Worm (Caenorhabditis elegans) whole organism, L3 larva: ENCODE results near the gene col-155.

Source experiments
- R02D3.7 ChIP-seq: fragments of 150-350 bp; optimal IDR thresholded peaks from 2 replicates; lab custom pipeline; 2014; ENCODE audit warnings: missing biosample characterization, missing genetic modification characterization
- ZK546.5 ChIP-seq: sonication (generic microtip); optimal IDR thresholded peaks from 2 replicates; lab custom pipeline; 2017; ENCODE audit warnings: missing biosample characterization, missing genetic modification characterization
- aly-2 ChIP-seq: fragments of 150-350 bp; optimal IDR thresholded peaks from 2 replicates; lab custom pipeline; 2014; ENCODE audit warnings: missing biosample characterization, missing genetic modification characterization
- ama-1 ChIP-seq: fragments of 150-350 bp; optimal IDR thresholded peaks from 2 replicates; lab custom pipeline; 2018
- ceh-16 ChIP-seq: sonication (generic microtip); optimal IDR thresholded peaks from 2 replicates; lab custom pipeline; 2017; ENCODE audit warnings: missing biosample characterization, missing genetic modification characterization
- ceh-28 ChIP-seq: fragments of 150-350 bp; optimal IDR thresholded peaks from 2 replicates; lab custom pipeline; 2014; ENCODE audit warnings: missing biosample characterization, missing genetic modification reagents, missing genetic modification characterization
- ceh-82 ChIP-seq: fragments of 150-350 bp; optimal IDR thresholded peaks from 2 replicates; lab custom pipeline; 2014; ENCODE audit warnings: missing biosample characterization, missing genetic modification characterization
- egl-27 ChIP-seq: sonication (generic microtip); optimal IDR thresholded peaks from 4 replicates; lab custom pipeline; 2017; ENCODE audit warnings: missing biosample characterization, missing genetic modification reagents, missing genetic modification characterization
- egl-5 ChIP-seq: fragments of 150-350 bp; optimal IDR thresholded peaks from 2 replicates; lab custom pipeline; 2017; ENCODE audit warnings: missing biosample characterization, missing genetic modification reagents, missing genetic modification characterization, inconsistent platforms
- elt-2 ChIP-seq: sonication (generic microtip); optimal IDR thresholded peaks from 2 replicates; lab custom pipeline; 2016; ENCODE audit warnings: missing genetic modification reagents, mild to moderate bottlenecking, missing genetic modification characterization, missing compliant biosample characterization
- elt-3 ChIP-seq, 3 experiments: fragments of 150-350 bp in 1 of 3; sonication (generic microtip) in 2 of 3; optimal IDR thresholded peaks; 2 replicates in 2 of 3; 4 replicates in 1 of 3; lab custom pipeline; 2014 to 2017; ENCODE audit warnings: missing biosample characterization in 3 of 3, missing genetic modification characterization in 3 of 3
- eor-1 ChIP-seq, 2 experiments: fragments of 150-350 bp; optimal IDR thresholded peaks; 2 replicates each; lab custom pipeline; 2014 to 2018; ENCODE audit warnings: missing biosample characterization in 2 of 2, missing genetic modification characterization in 2 of 2
- fkh-10 ChIP-seq: sonication (generic microtip); optimal IDR thresholded peaks from 2 replicates; lab custom pipeline; 2017; ENCODE audit warnings: missing biosample characterization, missing genetic modification reagents, missing genetic modification characterization
- fkh-2 ChIP-seq: fragments of 150-350 bp; optimal IDR thresholded peaks from 2 replicates; lab custom pipeline; 2014; ENCODE audit warnings: missing biosample characterization, missing genetic modification reagents, missing genetic modification characterization
- fos-1 ChIP-seq: fragments of 150-350 bp; optimal IDR thresholded peaks from 2 replicates; lab custom pipeline; 2014; ENCODE audit warnings: missing biosample characterization, missing genetic modification characterization
- hmg-11 ChIP-seq: sonication (generic microtip); optimal IDR thresholded peaks from 2 replicates; lab custom pipeline; 2016; ENCODE audit warnings: missing genetic modification characterization, missing compliant biosample characterization
- jun-1 ChIP-seq: fragments of 150-350 bp; optimal IDR thresholded peaks from 2 replicates; lab custom pipeline; 2014; ENCODE audit warnings: missing biosample characterization, missing genetic modification reagents, missing genetic modification characterization
- lin-15B ChIP-seq: fragments of 150-350 bp; optimal IDR thresholded peaks from 2 replicates; lab custom pipeline; 2014; ENCODE audit warnings: missing biosample characterization, missing genetic modification characterization
- lin-39 ChIP-seq: fragments of 150-350 bp; optimal IDR thresholded peaks from 2 replicates; lab custom pipeline; 2018; ENCODE audit warnings: missing biosample characterization, missing genetic modification reagents, missing genetic modification characterization
- lsy-12 ChIP-seq: sonication (generic microtip); optimal IDR thresholded peaks from 2 replicates; lab custom pipeline; 2016; ENCODE audit warnings: mild to moderate bottlenecking, missing genetic modification characterization, missing compliant biosample characterization
- mdl-1 ChIP-seq: fragments of 150-350 bp; optimal IDR thresholded peaks from 2 replicates; lab custom pipeline; 2014; ENCODE audit warnings: missing biosample characterization, missing genetic modification characterization
- mml-1 ChIP-seq: fragments of 150-350 bp; sonication (generic microtip); optimal IDR thresholded peaks from 3 replicates; lab custom pipeline; 2014; ENCODE audit warnings: missing biosample characterization, missing genetic modification characterization
- nhr-12 ChIP-seq: fragments of 150-350 bp; optimal IDR thresholded peaks from 2 replicates; lab custom pipeline; 2014; ENCODE audit warnings: missing biosample characterization, missing genetic modification characterization
- nhr-23 ChIP-seq: fragments of 150-350 bp; optimal IDR thresholded peaks from 2 replicates; lab custom pipeline; 2014; ENCODE audit warnings: missing biosample characterization, missing genetic modification reagents, missing genetic modification characterization
- nhr-237 ChIP-seq: fragments of 150-350 bp; optimal IDR thresholded peaks from 2 replicates; lab custom pipeline; 2014; ENCODE audit warnings: missing biosample characterization, missing genetic modification characterization
- nhr-25 ChIP-seq: sonication (generic microtip); optimal IDR thresholded peaks from 2 replicates; lab custom pipeline; 2017; ENCODE audit warnings: missing biosample characterization, missing genetic modification characterization
- nhr-28 ChIP-seq: fragments of 150-350 bp; optimal IDR thresholded peaks from 2 replicates; lab custom pipeline; 2014; ENCODE audit warnings: missing biosample characterization, missing genetic modification characterization
- nhr-43 ChIP-seq: sonication (generic microtip); optimal IDR thresholded peaks from 2 replicates; lab custom pipeline; 2016; ENCODE audit warnings: mild to moderate bottlenecking, missing genetic modification characterization, missing compliant biosample characterization; ENCODE audit not compliant: poor library complexity, severe bottlenecking
- nhr-67 ChIP-seq: fragments of 150-350 bp; optimal IDR thresholded peaks from 2 replicates; lab custom pipeline; 2014; ENCODE audit warnings: missing biosample characterization, missing genetic modification characterization
- nhr-76 ChIP-seq: fragments of 150-350 bp; sonication (generic microtip); optimal IDR thresholded peaks from 5 replicates; lab custom pipeline; 2014; ENCODE audit warnings: missing biosample characterization, missing genetic modification characterization
- nhr-77 ChIP-seq: fragments of 150-350 bp; optimal IDR thresholded peaks from 2 replicates; lab custom pipeline; 2014; ENCODE audit warnings: missing biosample characterization, missing genetic modification characterization
- pha-4 ChIP-seq: fragments of 150-350 bp; optimal IDR thresholded peaks from 2 replicates; lab custom pipeline; 2014; ENCODE audit warnings: missing biosample characterization, missing genetic modification reagents, missing genetic modification characterization
- pqm-1 ChIP-seq: fragments of 150-350 bp; optimal IDR thresholded peaks from 2 replicates; lab custom pipeline; 2017; ENCODE audit warnings: missing biosample characterization, missing genetic modification characterization, inconsistent platforms
- skn-1 ChIP-seq: fragments of 150-350 bp; optimal IDR thresholded peaks from 2 replicates; lab custom pipeline; 2014; ENCODE audit warnings: missing biosample characterization, missing genetic modification characterization
- tbx-2 ChIP-seq: sonication (generic microtip); optimal IDR thresholded peaks from 2 replicates; lab custom pipeline; 2016; ENCODE audit warnings: mild to moderate bottlenecking, missing genetic modification characterization, missing compliant biosample characterization
- unc-39 ChIP-seq: sonication (generic microtip); optimal IDR thresholded peaks from 4 replicates; lab custom pipeline; 2017; ENCODE audit warnings: missing biosample characterization, missing genetic modification characterization
- unc-62 ChIP-seq: fragments of 150-350 bp; sonication (generic microtip); optimal IDR thresholded peaks from 4 replicates; lab custom pipeline; 2014; ENCODE audit warnings: missing biosample characterization, missing genetic modification reagents, missing genetic modification characterization
- zag-1 ChIP-seq: fragments of 150-350 bp; optimal IDR thresholded peaks from 2 replicates; lab custom pipeline; 2014; ENCODE audit warnings: missing biosample characterization, missing genetic modification characterization
- ztf-11 ChIP-seq: fragments of 150-350 bp; optimal IDR thresholded peaks from 2 replicates; lab custom pipeline; 2014; ENCODE audit warnings: missing biosample characterization, missing genetic modification characterization

The col-155 gene

ce11 chrV:11390394-11390793 lies 718 bp upstream of the col-155 start, which contains the start of the genes K03B8.11 and K03B8.14:
Gene K03B8.11, minus strand, starts transcription at chrV:11390494.
Gene K03B8.14, plus strand, starts transcription at chrV:11390503.
- no peak for TF ChIP-seq ztf-11 (tag; lab: Kevin White, UChicago)
- no peak for TF ChIP-seq lin-15B (tag; lab: Kevin White, UChicago)
- TF ChIP-seq nhr-67 (tag; lab: Kevin White, UChicago) = no peak
- no peak for TF ChIP-seq R02D3.7 (tag; lab: Kevin White, UChicago)
- no peak for TF ChIP-seq nhr-25 (tag; lab: Kevin White, UChicago)

- no peak for TF ChIP-seq nhr-76
- no peak for TF ChIP-seq eor-1 (tag; optimal IDR thresholded peaks at IDR 0.05; lab: Kevin White, UChicago)
- TF ChIP-seq, all 47 proteins: peak for 0
Measured at ce11 chrV:11386428-11386827, 3.2 kb downstream of the col-155 start, which contains the start of gene F55C10.4. Gene F55C10.4, plus strand, starts transcription at chrV:11386728.

ce11 chrV:11385060-11385459 lies 4.6 kb downstream of the col-155 start, which contains the start of gene col-154:
Gene col-154, plus strand, starts transcription at chrV:11385360.
- TF ChIP-seq elt-3 (tag; optimal IDR thresholded peaks at IDR 0.05; lab: Kevin White, UChicago) (no peak), nhr-12 (tag; lab: Kevin White, UChicago) (no peak), nhr-25 (tag; lab: Kevin White, UChicago) (peak; percentile 6), jun-1 (no peak), nhr-67 (tag; lab: Kevin White, UChicago) (no peak), fos-1 (tag; lab: Kevin White, UChicago) (no peak)

- TF ChIP-seq unc-39 (no peak), tbx-2 (no peak), skn-1 (tag; lab: Kevin White, UChicago) (no peak), jun-1 (no peak), mml-1 (no peak), fkh-2 (no peak), elt-3 (tag; optimal IDR thresholded peaks at IDR 0.05; lab: Kevin White, UChicago) (no peak), aly-2 (no peak), pqm-1 (no peak), unc-62 (GFP tag; lab: Kevin White, UChicago) (no peak)
Measured at ce11 chrV:11383032-11383431, 6.6 kb downstream of the col-155 start, which contains the start of gene F55C10.5. Gene F55C10.5, plus strand, starts transcription at chrV:11383105.

- peak; percentile 49 for TF ChIP-seq fkh-10 (GFP tag; lab: Kevin White, UChicago)
- TF ChIP-seq ceh-82 (tag; lab: Kevin White, UChicago) = no peak
- no peak for TF ChIP-seq ama-1 (lab: Kevin White, UChicago)
- TF ChIP-seq mml-1 = no peak
Measured at ce11 chrV:11380571-11380970, 9.1 kb downstream of the col-155 start.

- TF ChIP-seq fos-1 (tag; lab: Kevin White, UChicago) (no peak), egl-27 (no peak), ceh-82 (tag; lab: Kevin White, UChicago) (no peak), lin-15B (tag; lab: Kevin White, UChicago) (no peak), lin-39 (tag; lab: Kevin White, UChicago) (peak; percentile 38)
- TF ChIP-seq, all 47 proteins: peak for 1
Measured at ce11 chrV:11379341-11379740, 10.3 kb downstream of the col-155 start.

- TF ChIP-seq nhr-76 (no peak), unc-62 (GFP tag; lab: Kevin White, UChicago) (no peak), egl-5 (peak; percentile 8), fkh-10 (GFP tag; lab: Kevin White, UChicago) (peak; percentile 18), R02D3.7 (tag; lab: Kevin White, UChicago) (no peak), nhr-23 (tag; lab: Kevin White, UChicago) (no peak), nhr-43 (tag; lab: Kevin White, UChicago) (no peak), lin-39 (tag; lab: Kevin White, UChicago) (peak; percentile 79), jun-1 (peak; percentile 23), aly-2 (no peak), skn-1 (tag; lab: Kevin White, UChicago) (peak; percentile 51), hmg-11 (tag; lab: Kevin White, UChicago) (peak; percentile 96), eor-1 (tag; optimal IDR thresholded peaks at IDR 0.05; lab: Kevin White, UChicago) (no peak), lsy-12 (no peak), ceh-16 (no peak), ceh-28 (tag; lab: Kevin White, UChicago) (peak; percentile 77), pha-4 (tag; lab: Kevin White, UChicago) (peak; percentile 49), egl-27 (no peak), nhr-77 (tag; lab: Kevin White, UChicago) (no peak), nhr-67 (tag; lab: Kevin White, UChicago) (no peak), zag-1 (tag; lab: Kevin White, UChicago) (no peak), nhr-237 (tag; lab: Kevin White, UChicago) (no peak), ZK546.5 (tag; lab: Kevin White, UChicago) (no peak), nhr-28 (tag; lab: Kevin White, UChicago) (no peak), elt-2 (tag; lab: Kevin White, UChicago) (peak; percentile 45), ceh-82 (tag; lab: Kevin White, UChicago) (no peak), mdl-1 (tag; lab: Kevin White, UChicago) (no peak)
Measured at ce11 chrV:11375150-11375792, 14.4 kb downstream of the col-155 start, which contains the start of gene cnb-1. Gene cnb-1, plus strand, starts transcription at chrV:11375742.
